Worm (Caenorhabditis elegans): ENCODE results near the gene anmt-1.

ce11 chrIII:8664897-8665388, 19.7 kb upstream of the anmt-1 start, which contains the start of gene F22B7.1:
- TF ChIP-seq nhr-12 (tag; optimal IDR thresholded peaks at IDR 0.05) (no peak), ceh-43 (GFP tag; optimal IDR thresholded peaks at IDR 0.05) (no peak), blmp-1 (tag; optimal IDR thresholded peaks at IDR 0.05) (no peak)

All from whole organism, mixed stage, embryonic.